Worm (Caenorhabditis elegans): Measurements from ENCODE around the gene Y110A2AL.9.

DNA sequence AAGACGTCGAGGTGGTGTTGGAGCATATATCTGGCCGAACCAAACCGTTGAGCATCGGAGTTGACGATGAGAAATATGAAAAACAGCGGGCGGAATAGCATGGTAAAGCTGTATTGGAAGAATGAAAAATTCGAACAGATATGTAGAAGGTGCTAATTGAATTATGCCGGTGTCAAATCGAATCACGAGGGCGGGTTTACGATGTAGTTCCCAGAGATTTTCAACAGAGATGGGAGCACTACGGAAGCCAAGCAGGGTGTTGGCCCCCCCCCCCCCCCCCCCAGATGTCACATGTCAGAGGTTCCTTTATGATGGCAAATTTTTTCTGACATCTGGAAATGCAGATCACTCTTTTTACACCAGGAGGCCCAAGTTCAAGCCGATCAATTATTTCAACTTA is 23.4 kb downstream of the Y110A2AL.9 start, which contains the start of gene Y110A2AL.7:
- no peak for TF ChIP-seq ces-1 (GFP tag; optimal IDR thresholded peaks at IDR 0.05)
- no peak for TF ChIP-seq blmp-1 (tag; optimal IDR thresholded peaks at IDR 0.05)
- TF ChIP-seq snpc-4 (tag; optimal IDR thresholded peaks at IDR 0.05), result no peak
- TF ChIP-seq elt-1 (tag; optimal IDR thresholded peaks at IDR 0.05; ENCODE audit: borderline replicate concordance, insufficient read depth), result no peak
